Fruit fly (Drosophila melanogaster) whole organism, prepupa: ENCODE data around the gene CG32189.

Experiments used
- CG11294 ChIP-seq: fragments of 200-800 bp; sonication (Bioruptor generic); IDR thresholded peaks from 2 replicates; pipeline ENCODE4 v1.3.6; 2022; ENCODE audit warnings: missing biosample characterization, missing genetic modification characterization
- CG1621 ChIP-seq: fragments of 200-800 bp; sonication (Bioruptor generic); optimal IDR thresholded peaks from 3 replicates; lab custom pipeline; 2018; ENCODE audit warnings: missing biosample characterization, mild to moderate bottlenecking, missing genetic modification characterization
- CG16779 ChIP-seq: fragments of 200-800 bp; sonication (Bioruptor generic); optimal IDR thresholded peaks from 3 replicates; lab custom pipeline; 2017; ENCODE audit warnings: missing biosample characterization, mild to moderate bottlenecking, missing genetic modification characterization
- CG3032 ChIP-seq: fragments of 200-800 bp; optimal IDR thresholded peaks from 2 replicates; lab custom pipeline; 2019; ENCODE audit warnings: missing biosample characterization, mild to moderate bottlenecking, missing genetic modification characterization, moderate library complexity
- CG31627 ChIP-seq: fragments of 200-800 bp; sonication (Bioruptor generic); optimal IDR thresholded peaks from 3 replicates; lab custom pipeline; 2016; ENCODE audit warnings: missing biosample characterization, missing genetic modification characterization
- CG6792 ChIP-seq: fragments of 200-800 bp; sonication (Bioruptor generic); optimal IDR thresholded peaks from 3 replicates; lab custom pipeline; 2016; ENCODE audit warnings: missing biosample characterization, missing genetic modification characterization
- CG6854 ChIP-seq: fragments of 200-800 bp; sonication (Bioruptor generic); optimal IDR thresholded peaks from 2 replicates; lab custom pipeline; 2017; ENCODE audit warnings: missing biosample characterization, mild to moderate bottlenecking, missing genetic modification characterization
- CG9139 ChIP-seq: fragments of 200-800 bp; sonication (Bioruptor generic); optimal IDR thresholded peaks from 3 replicates; lab custom pipeline; 2017; ENCODE audit warnings: missing biosample characterization, mild to moderate bottlenecking, missing genetic modification characterization
- Sox102F ChIP-seq: fragments of 200-800 bp; sonication (Bioruptor generic); optimal IDR thresholded peaks from 2 replicates; lab custom pipeline; 2016; ENCODE audit warnings: missing biosample characterization, mild to moderate bottlenecking, missing genetic modification characterization
- acj6 ChIP-seq: fragments of 200-800 bp; sonication (Bioruptor generic); optimal IDR thresholded peaks from 3 replicates; lab custom pipeline; 2016; ENCODE audit warnings: missing biosample characterization, missing genetic modification characterization
- fd59A ChIP-seq: fragments of 200-800 bp; sonication (Bioruptor generic); optimal IDR thresholded peaks from 2 replicates; lab custom pipeline; 2017; ENCODE audit warnings: missing biosample characterization, mild to moderate bottlenecking, missing genetic modification characterization, missing genetic modification reagents

DNA sequence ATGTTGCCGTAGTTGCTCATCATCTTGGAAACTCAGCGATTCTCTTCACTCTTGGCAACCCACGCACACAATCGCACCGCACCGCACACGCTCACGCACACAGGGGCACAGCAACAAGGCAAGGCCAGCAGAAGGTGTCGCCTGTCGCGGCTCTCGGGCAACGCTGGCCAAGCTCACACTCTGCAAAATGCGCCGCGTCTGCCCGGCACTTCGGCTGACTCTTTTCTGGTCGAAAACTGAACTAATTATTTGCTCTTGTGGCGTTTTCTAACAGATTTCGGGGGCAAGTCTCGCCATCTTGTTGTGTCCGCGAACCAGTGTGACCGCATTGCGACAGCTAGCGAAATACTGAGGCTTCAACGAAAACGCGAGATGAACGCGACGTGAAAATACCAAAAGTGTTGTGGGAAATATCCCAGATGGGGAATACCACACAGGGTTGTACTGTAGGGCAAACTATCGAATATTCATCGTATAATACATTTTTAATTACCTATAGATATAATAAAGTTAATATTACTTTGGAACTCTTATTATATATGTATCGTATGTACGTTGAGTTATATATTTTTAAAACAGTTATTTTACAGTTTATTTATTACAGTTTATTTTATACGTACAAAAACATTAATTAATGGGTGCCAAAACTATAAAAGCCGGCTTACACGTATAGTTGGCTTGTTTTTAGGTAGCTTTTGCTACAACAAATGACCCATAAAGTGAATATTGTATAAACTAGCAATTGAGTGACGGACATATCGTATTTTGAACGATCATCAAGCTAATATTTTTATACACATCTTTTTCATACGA, 11.4 kb upstream of the CG32189 start, which contains the start of the genes MED19 and CG7430:
- TF ChIP-seq CG16779 (no peak), Sox102F (GFP tag; lab: Kevin White, UChicago) (no peak), CG11294 (no peak), CG6792 (GFP tag; lab: Kevin White, UChicago) (no peak), CG9139 (GFP tag; lab: Kevin White, UChicago) (no peak), CG6854 (GFP tag; lab: Kevin White, UChicago) (peak; percentile 79), acj6 (GFP tag; lab: Kevin White, UChicago) (no peak), fd59A (GFP tag; lab: Kevin White, UChicago) (no peak), CG1621 (tag; lab: Kevin White, UChicago) (peak; percentile 10), CG3032 (tag; lab: Kevin White, UChicago) (no peak), CG31627 (GFP tag; lab: Kevin White, UChicago) (no peak)
